Fruit fly (Drosophila melanogaster) whole organism, pupa: ENCODE data around the gene be.

Experiments used
- CG10348 ChIP-seq: fragments of 200-800 bp; sonication (Bioruptor generic); IDR thresholded peaks from 2 replicates; pipeline ENCODE4 v1.3.6; 2022; ENCODE audit warnings: missing biosample characterization, missing genetic modification characterization
- CG12605 ChIP-seq: fragments of 200-800 bp; sonication (Bioruptor generic); IDR thresholded peaks from 2 replicates; pipeline ENCODE4 v1.3.6; 2022; ENCODE audit warnings: missing biosample characterization, missing genetic modification characterization
- CG13204 ChIP-seq: fragments of 200-800 bp; sonication (Bioruptor generic); optimal IDR thresholded peaks from 2 replicates; lab custom pipeline; 2018; ENCODE audit warnings: missing biosample characterization, mild to moderate bottlenecking, missing genetic modification characterization, moderate library complexity
- CG14655 ChIP-seq: fragments of 200-800 bp; sonication (Bioruptor generic); optimal IDR thresholded peaks from 3 replicates; lab custom pipeline; 2017; ENCODE audit warnings: mild to moderate bottlenecking, missing biosample characterization, missing genetic modification reagents, missing genetic modification characterization
- CG15710 ChIP-seq: fragments of 200-800 bp; sonication (Bioruptor generic); optimal IDR thresholded peaks from 2 replicates; lab custom pipeline; 2018; ENCODE audit warnings: missing biosample characterization, mild to moderate bottlenecking, missing genetic modification characterization, moderate library complexity
- CG17806 ChIP-seq: fragments of 200-800 bp; sonication (Bioruptor generic); optimal IDR thresholded peaks from 2 replicates; lab custom pipeline; 2018; ENCODE audit warnings: missing biosample characterization, mild to moderate bottlenecking, missing genetic modification characterization, moderate library complexity
- CG32121 ChIP-seq: fragments of 200-800 bp; sonication (Bioruptor generic); IDR thresholded peaks from 2 replicates; pipeline ENCODE4 v1.3.6; 2022; ENCODE audit warnings: missing biosample characterization, missing genetic modification characterization
- CG34367 ChIP-seq: fragments of 200-800 bp; sonication (Bioruptor generic); optimal IDR thresholded peaks from 2 replicates; lab custom pipeline; 2018; ENCODE audit warnings: missing biosample characterization, mild to moderate bottlenecking, missing genetic modification characterization
- CG4496 ChIP-seq: fragments of 200-800 bp; sonication (Bioruptor generic); IDR thresholded peaks from 3 replicates; pipeline ENCODE4 v1.3.6; 2022; ENCODE audit warnings: missing biosample characterization, missing genetic modification characterization
- CG8159 ChIP-seq: fragments of 200-800 bp; sonication (Bioruptor generic); optimal IDR thresholded peaks from 3 replicates; lab custom pipeline; 2018; ENCODE audit warnings: missing biosample characterization, mild to moderate bottlenecking, missing genetic modification characterization, moderate library complexity
- CG8301 ChIP-seq: fragments of 200-800 bp; sonication (Bioruptor generic); optimal IDR thresholded peaks from 2 replicates; lab custom pipeline; 2018; ENCODE audit warnings: missing biosample characterization, mild to moderate bottlenecking, missing genetic modification characterization
- CG9948 ChIP-seq: fragments of 200-800 bp; sonication (Bioruptor generic); optimal IDR thresholded peaks from 2 replicates; lab custom pipeline; 2018; ENCODE audit warnings: missing biosample characterization, mild to moderate bottlenecking, missing genetic modification characterization, moderate library complexity
- D1 ChIP-seq: fragments of 200-800 bp; sonication (Bioruptor generic); optimal IDR thresholded peaks from 2 replicates; lab custom pipeline; 2018; ENCODE audit warnings: missing biosample characterization, mild to moderate bottlenecking, missing genetic modification characterization, moderate library complexity
- EcR ChIP-seq: fragments of 200-800 bp; sonication (Bioruptor generic); optimal IDR thresholded peaks from 3 replicates; lab custom pipeline; 2019; ENCODE audit warnings: missing biosample characterization, missing genetic modification characterization, mild to moderate bottlenecking, moderate library complexity, missing genetic modification reagents
- Ets98B ChIP-seq: fragments of 200-800 bp; sonication (Bioruptor generic); IDR thresholded peaks from 2 replicates; pipeline ENCODE4 v1.3.6; 2022; ENCODE audit warnings: missing biosample characterization, missing genetic modification characterization
- Pif1A ChIP-seq: fragments of 200-800 bp; sonication (Bioruptor generic); optimal IDR thresholded peaks from 3 replicates; lab custom pipeline; 2016; ENCODE audit warnings: missing biosample characterization, missing genetic modification characterization
- Pif1B ChIP-seq: fragments of 200-800 bp; sonication (Bioruptor generic); optimal IDR thresholded peaks from 3 replicates; lab custom pipeline; 2016; ENCODE audit warnings: missing biosample characterization, missing genetic modification characterization
- Snoo ChIP-seq: fragments of 200-800 bp; sonication (Bioruptor generic); optimal IDR thresholded peaks from 3 replicates; lab custom pipeline; 2017; ENCODE audit warnings: missing biosample characterization, mild to moderate bottlenecking, missing genetic modification characterization, inconsistent platforms
- fd96Ca ChIP-seq: fragments of 200-800 bp; sonication (Bioruptor generic); IDR thresholded peaks from 3 replicates; pipeline ENCODE4 v1.3.6; 2022; ENCODE audit warnings: missing biosample characterization, missing genetic modification characterization
- gl ChIP-seq: fragments of 200-800 bp; sonication (Bioruptor generic); optimal IDR thresholded peaks from 2 replicates; lab custom pipeline; 2018; ENCODE audit warnings: missing biosample characterization, mild to moderate bottlenecking, missing genetic modification characterization
- rn ChIP-seq: fragments of 200-800 bp; sonication (Bioruptor generic); IDR thresholded peaks from 2 replicates; pipeline ENCODE4 v1.3.6; 2022; ENCODE audit warnings: missing biosample characterization, missing genetic modification characterization

Gene be

dm6 chrX:15082681-15083080 lies 58.4 kb downstream of the be start, which contains the start of gene CG33178:
CG33178 (plus strand) TSS chrX:15082827.
- TF ChIP-seq CG8301 (tag; lab: Kevin White, UChicago) (no peak), CG4496 (GFP tag; lab: Robert Waterston, UW) (0 out of 3 replicates have a peak, but pooled peaks have one; percentile 39), gl (no peak), D1 (tag; lab: Kevin White, UChicago) (no peak)

- TF ChIP-seq CG13204: peak; percentile 13
- TF ChIP-seq EcR (GFP tag; lab: Kevin White, UChicago): no peak
- TF ChIP-seq Ets98B: peak; percentile 38
- TF ChIP-seq Pif1B (GFP tag; lab: Kevin White, UChicago): peak; percentile 58
- peak; percentile 82 for TF ChIP-seq CG14655
- TF ChIP-seq CG12605 (GFP tag; lab: Robert Waterston, UW): no peak
- peak; percentile 21; the same call in 1 of the 3 replicates for TF ChIP-seq CG4496 (GFP tag; lab: Robert Waterston, UW)
- no peak for TF ChIP-seq rn
- peak; percentile 22 for TF ChIP-seq D1 (tag; lab: Kevin White, UChicago)
- peak; percentile 80 for TF ChIP-seq CG8159 (tag; lab: Kevin White, UChicago)
- peak; percentile 57 for TF ChIP-seq CG17806 (tag; lab: Kevin White, UChicago)
- peak; percentile 62 for TF ChIP-seq CG10348 (GFP tag; lab: Robert Waterston, UW)
- peak; percentile 66 for TF ChIP-seq CG8301 (tag; lab: Kevin White, UChicago)
- peak; percentile 72 for TF ChIP-seq CG9948 (tag; lab: Kevin White, UChicago)
- TF ChIP-seq Pif1A: peak; percentile 74
- peak; percentile 15 for TF ChIP-seq gl
- peak; percentile 31; the same call in 1 of the 2 replicates for TF ChIP-seq CG32121
- TF ChIP-seq fd96Ca: peak; percentile 63; the same call in 2 of the 3 replicates
- peak; percentile 58 for TF ChIP-seq CG34367
- TF ChIP-seq Snoo: peak; percentile 61
- peak; percentile 78 for TF ChIP-seq CG15710 (tag; lab: Kevin White, UChicago)
Observed at dm6 chrX:15084580-15085138, 60.4 kb downstream of the be start, which contains the start of gene Cox17. Cox17 (minus strand) TSS chrX:15084699.

dm6 chrX:15085777-15086510 lies 61.7 kb downstream of the be start, which contains the start of the genes CG15027 and Dbct:
CG15027 (minus strand) TSS chrX:15085827.
Dbct (plus strand) TSS chrX:15086125.
- peak; percentile 62; the same call in 2 of the 3 replicates for TF ChIP-seq CG4496 (GFP tag; lab: Robert Waterston, UW)
- peak; percentile 68 for TF ChIP-seq CG8159 (tag; lab: Kevin White, UChicago)
- TF ChIP-seq EcR (GFP tag; lab: Kevin White, UChicago): no peak
- no peak for TF ChIP-seq gl
- TF ChIP-seq CG10348 (GFP tag; lab: Robert Waterston, UW): no peak
- peak; percentile 55 for TF ChIP-seq CG17806 (tag; lab: Kevin White, UChicago)
- TF ChIP-seq CG32121: peak; percentile 49
- TF ChIP-seq CG9948 (tag; lab: Kevin White, UChicago): peak; percentile 55
- TF ChIP-seq rn: peak; percentile 32; the same call in 1 of the 2 replicates
- TF ChIP-seq Pif1B (GFP tag; lab: Kevin White, UChicago): peak; percentile 31
- no peak for TF ChIP-seq D1 (tag; lab: Kevin White, UChicago)
- peak; percentile 67 for TF ChIP-seq CG15710 (tag; lab: Kevin White, UChicago)
- no peak for TF ChIP-seq fd96Ca
- TF ChIP-seq Snoo: peak; percentile 41
- TF ChIP-seq CG34367: peak; percentile 40
- TF ChIP-seq Pif1A: peak; percentile 37
- no peak for TF ChIP-seq CG13204
- no peak for TF ChIP-seq CG12605 (GFP tag; lab: Robert Waterston, UW)
- TF ChIP-seq Ets98B: peak; percentile 60
- TF ChIP-seq CG8301 (tag; lab: Kevin White, UChicago): peak; percentile 3
- peak; percentile 52 for TF ChIP-seq CG14655

- TF ChIP-seq Pif1B (GFP tag; lab: Kevin White, UChicago) (no peak), CG12605 (GFP tag; lab: Robert Waterston, UW) (peak; percentile 76; the same call in 1 of the 2 replicates)
Observed at dm6 chrX:15089146-15089698, 65.0 kb downstream of the be start, which contains the start of gene Rab3-GEF. Rab3-GEF (plus strand) TSS chrX:15089682.

- TF ChIP-seq CG9948 (tag; lab: Kevin White, UChicago): no peak
- peak; percentile 44 for TF ChIP-seq CG8159 (tag; lab: Kevin White, UChicago)
Observed at dm6 chrX:15090371-15090770, 66.1 kb downstream of the be start.

dm6 chrX:15091159-15091558 lies 66.9 kb downstream of the be start:
- TF ChIP-seq Pif1B (GFP tag; lab: Kevin White, UChicago) (no peak), CG34367 (no peak), CG8159 (tag; lab: Kevin White, UChicago) (no peak), CG13204 (no peak), CG10348 (GFP tag; lab: Robert Waterston, UW) (no peak)
- TF ChIP-seq, all 21 proteins: peak for 0
